Fruit fly (Drosophila melanogaster) whole organism, embryonic: ENCODE measurements around the gene CG15772.

ENCODE experiments used
- CG10959 ChIP-seq: fragments of 200-800 bp; sonication (Bioruptor generic); IDR thresholded peaks from 2 replicates; pipeline ENCODE4 v1.3.6; 2022; ENCODE audit warnings: missing biosample characterization, missing genetic modification characterization
- CG11504 ChIP-seq: fragments of 200-800 bp; sonication (Bioruptor generic); optimal IDR thresholded peaks from 3 replicates; lab custom pipeline; 2019; ENCODE audit warnings: missing biosample characterization, mild to moderate bottlenecking, missing genetic modification characterization, moderate library complexity
- CG11723 ChIP-seq: fragments of 200-800 bp; sonication (Bioruptor generic); optimal IDR thresholded peaks from 2 replicates; lab custom pipeline; 2017; ENCODE audit warnings: missing biosample characterization, mild to moderate bottlenecking, missing genetic modification characterization
- CG12219 ChIP-seq: fragments of 200-800 bp; sonication (Bioruptor generic); optimal IDR thresholded peaks from 3 replicates; lab custom pipeline; 2018; ENCODE audit warnings: missing biosample characterization, mild to moderate bottlenecking, missing genetic modification characterization
- CG12391 ChIP-seq: fragments of 200-800 bp; sonication (Bioruptor generic); optimal IDR thresholded peaks from 3 replicates; lab custom pipeline; 2018; ENCODE audit warnings: missing biosample characterization, mild to moderate bottlenecking, missing genetic modification characterization, moderate library complexity
- CG14014 ChIP-seq: fragments of 200-800 bp; sonication (Bioruptor generic); IDR thresholded peaks from 2 replicates; pipeline ENCODE4 v1.3.6; 2022; ENCODE audit warnings: missing biosample characterization, missing genetic modification characterization
- CG14860 ChIP-seq: fragments of 200-800 bp; sonication (Bioruptor generic); IDR thresholded peaks from 3 replicates; pipeline ENCODE4 v1.3.6; 2022; ENCODE audit warnings: missing biosample characterization, missing genetic modification characterization; ENCODE audit not compliant: partially characterized antibody
- CG15269 ChIP-seq: fragments of 200-800 bp; sonication (Bioruptor generic); optimal IDR thresholded peaks from 2 replicates; lab custom pipeline; 2018; ENCODE audit warnings: missing biosample characterization, mild to moderate bottlenecking, missing genetic modification characterization, moderate library complexity
- CG15514 ChIP-seq: fragments of 200-800 bp; sonication (Bioruptor generic); optimal IDR thresholded peaks from 3 replicates; lab custom pipeline; 2017; ENCODE audit warnings: missing biosample characterization, missing genetic modification characterization, mild to moderate bottlenecking, moderate library complexity, missing genetic modification reagents
- CG1647 ChIP-seq: fragments of 200-800 bp; sonication (Bioruptor generic); optimal IDR thresholded peaks from 3 replicates; lab custom pipeline; 2016; ENCODE audit warnings: missing biosample characterization, missing genetic modification characterization
- CG17361 ChIP-seq: fragments of 200-800 bp; sonication (Bioruptor generic); IDR thresholded peaks from 3 replicates; pipeline ENCODE4 v1.3.6; 2022; ENCODE audit warnings: missing biosample characterization, missing genetic modification characterization
- CG18011 ChIP-seq: fragments of 200-800 bp; sonication (Bioruptor generic); optimal IDR thresholded peaks from 2 replicates; lab custom pipeline; 2017; ENCODE audit warnings: missing biosample characterization, missing genetic modification characterization, mild to moderate bottlenecking, moderate library complexity, missing genotype
- CG18476 ChIP-seq: fragments of 200-800 bp; sonication (Bioruptor generic); optimal IDR thresholded peaks from 2 replicates; lab custom pipeline; 2016; ENCODE audit warnings: missing biosample characterization, mild to moderate bottlenecking, missing genetic modification characterization
- CG2678 ChIP-seq: fragments of 200-800 bp; sonication (Bioruptor generic); optimal IDR thresholded peaks from 3 replicates; lab custom pipeline; 2019; ENCODE audit warnings: missing biosample characterization, mild to moderate bottlenecking, missing genetic modification characterization, moderate library complexity
- CG30403 ChIP-seq: fragments of 200-800 bp; sonication (Bioruptor generic); optimal IDR thresholded peaks from 3 replicates; lab custom pipeline; 2016; ENCODE audit warnings: missing biosample characterization, missing genetic modification characterization
- CG31365 ChIP-seq: fragments of 200-800 bp; sonication (Bioruptor generic); optimal IDR thresholded peaks from 2 replicates; lab custom pipeline; 2018; ENCODE audit warnings: missing biosample characterization, mild to moderate bottlenecking, missing genetic modification characterization
- CG32772 ChIP-seq: fragments of 200-800 bp; sonication (Bioruptor generic); IDR thresholded peaks from 2 replicates; pipeline ENCODE4 v1.3.6; 2022; ENCODE audit warnings: missing biosample characterization, missing genetic modification characterization
- CG34376 ChIP-seq: fragments of 200-800 bp; sonication (Bioruptor generic); optimal IDR thresholded peaks from 2 replicates; lab custom pipeline; 2018; ENCODE audit warnings: missing biosample characterization, mild to moderate bottlenecking, missing genetic modification characterization
- CG3847 ChIP-seq: fragments of 200-800 bp; sonication (Bioruptor generic); IDR thresholded peaks from 2 replicates; pipeline ENCODE4 v1.3.6; 2022; ENCODE audit warnings: missing biosample characterization, missing genetic modification characterization
- CG4617 ChIP-seq: fragments of 200-800 bp; sonication (Bioruptor generic); optimal IDR thresholded peaks from 3 replicates; lab custom pipeline; 2016; ENCODE audit warnings: missing biosample characterization, missing genetic modification characterization, borderline replicate concordance
- CG5180 ChIP-seq: fragments of 200-800 bp; sonication (Bioruptor generic); optimal IDR thresholded peaks from 3 replicates; lab custom pipeline; 2017; ENCODE audit warnings: missing biosample characterization, missing genetic modification characterization, mild to moderate bottlenecking, moderate library complexity, missing genetic modification reagents
- CG6654 ChIP-seq: fragments of 200-800 bp; sonication (Bioruptor generic); optimal IDR thresholded peaks from 2 replicates; lab custom pipeline; 2017; ENCODE audit warnings: missing biosample characterization, mild to moderate bottlenecking, missing genetic modification characterization
- CG7556 ChIP-seq: fragments of 200-800 bp; sonication (Bioruptor generic); optimal IDR thresholded peaks from 2 replicates; lab custom pipeline; 2017; ENCODE audit warnings: missing biosample characterization, mild to moderate bottlenecking, missing genetic modification characterization
- CG9817 ChIP-seq: fragments of 200-800 bp; sonication (Bioruptor generic); optimal IDR thresholded peaks from 2 replicates; lab custom pipeline; 2018; ENCODE audit warnings: missing biosample characterization, mild to moderate bottlenecking, missing genetic modification characterization, moderate library complexity
- CG9932 ChIP-seq: fragments of 200-800 bp; sonication (Bioruptor generic); IDR thresholded peaks from 2 replicates; pipeline ENCODE4 v1.3.6; 2022; ENCODE audit warnings: missing biosample characterization, missing genetic modification characterization
- CoRest ChIP-seq: fragments of 200-800 bp; sonication (Bioruptor generic); optimal IDR thresholded peaks from 3 replicates; lab custom pipeline; 2018; ENCODE audit warnings: missing biosample characterization, mild to moderate bottlenecking, missing genetic modification characterization, moderate library complexity
- D19A ChIP-seq: fragments of 200-800 bp; optimal IDR thresholded peaks from 3 replicates; lab custom pipeline; 2019; ENCODE audit warnings: missing biosample characterization, mild to moderate bottlenecking, missing genetic modification characterization, moderate library complexity
- Dfd ChIP-seq, 2 experiments: fragments of >200 bp; optimal IDR thresholded peaks; 2 replicates each; lab custom pipeline; 2017; ENCODE audit warnings: missing biosample characterization in 2 of 2, missing genetic modification characterization in 2 of 2
- HLHmδ ChIP-seq: fragments of 200-800 bp; sonication (Bioruptor generic); optimal IDR thresholded peaks from 2 replicates; lab custom pipeline; 2018; ENCODE audit warnings: missing biosample characterization, mild to moderate bottlenecking, missing genetic modification characterization, moderate library complexity
- Hr3 ChIP-seq: fragments of 200-800 bp; sonication (Bioruptor generic); optimal IDR thresholded peaks from 3 replicates; lab custom pipeline; 2016; ENCODE audit warnings: missing biosample characterization, missing genetic modification characterization
- Hr51 ChIP-seq, 2 experiments: fragments of 200-800 bp; sonication (Bioruptor generic); optimal IDR thresholded peaks; 2 replicates in 1 of 2; 3 replicates in 1 of 2; lab custom pipeline; 2016 to 2018; ENCODE audit warnings: missing biosample characterization in 2 of 2, missing genetic modification characterization in 2 of 2, mild to moderate bottlenecking in 1 of 2, moderate library complexity in 1 of 2
- Mrtf ChIP-seq: fragments of 200-800 bp; sonication (Bioruptor generic); IDR thresholded peaks from 3 replicates; pipeline ENCODE4 v1.3.6; 2022; ENCODE audit warnings: missing biosample characterization, missing genetic modification characterization
- Nf-YA ChIP-seq: fragments of 200-800 bp; sonication (Bioruptor generic); IDR thresholded peaks from 2 replicates; pipeline ENCODE4 v1.3.6; 2022; ENCODE audit warnings: missing biosample characterization, missing genetic modification characterization
- Oaz ChIP-seq: fragments of 200-800 bp; sonication (Bioruptor generic); IDR thresholded peaks from 2 replicates; pipeline ENCODE4 v1.3.6; 2022; ENCODE audit warnings: missing biosample characterization, missing genetic modification characterization
- PHDP ChIP-seq: fragments of 200-800 bp; sonication (Bioruptor generic); optimal IDR thresholded peaks from 3 replicates; lab custom pipeline; 2018; ENCODE audit warnings: missing biosample characterization, mild to moderate bottlenecking, missing genetic modification characterization, moderate library complexity
- dpn ChIP-seq, 2 experiments: fragments of 200-800 bp; sonication (Bioruptor generic); optimal IDR thresholded peaks; 3 replicates each; lab custom pipeline; 2016; ENCODE audit warnings: missing biosample characterization in 2 of 2, missing genetic modification characterization in 2 of 2
- ewg ChIP-seq: fragments of 200-800 bp; sonication (Bioruptor generic); optimal IDR thresholded peaks from 3 replicates; lab custom pipeline; 2017; ENCODE audit warnings: mild to moderate bottlenecking, missing biosample characterization, missing genetic modification reagents, missing genetic modification characterization
- lbe ChIP-seq: fragments of 200-800 bp; sonication (Bioruptor generic); optimal IDR thresholded peaks from 2 replicates; lab custom pipeline; 2016; ENCODE audit warnings: missing biosample characterization, mild to moderate bottlenecking, missing genetic modification characterization
- lov ChIP-seq, 2 experiments: fragments of 200-800 bp in 1 of 2; fragments of >200 bp in 1 of 2; sonication (Bioruptor generic) in 1 of 2; IDR thresholded peaks in 1 of 2; optimal IDR thresholded peaks in 1 of 2; 2 replicates in 1 of 2; 3 replicates in 1 of 2; pipeline versions ENCODE4 v1.3.6 to Lab custom; 2017 to 2022; ENCODE audit warnings: missing biosample characterization in 1 of 2, missing genetic modification characterization in 1 of 2
- nom ChIP-seq: fragments of 200-800 bp; sonication (Bioruptor generic); optimal IDR thresholded peaks from 2 replicates; lab custom pipeline; 2017; ENCODE audit warnings: missing biosample characterization, missing genetic modification characterization, mild to moderate bottlenecking, moderate library complexity, missing genetic modification reagents
- oc ChIP-seq: fragments of 200-800 bp; sonication (Bioruptor generic); optimal IDR thresholded peaks from 2 replicates; lab custom pipeline; 2018; ENCODE audit warnings: missing biosample characterization, mild to moderate bottlenecking, missing genetic modification characterization, moderate library complexity
- phol ChIP-seq: fragments of 200-800 bp; sonication (Bioruptor generic); optimal IDR thresholded peaks from 3 replicates; lab custom pipeline; 2018; ENCODE audit warnings: missing biosample characterization, mild to moderate bottlenecking, missing genetic modification characterization, moderate library complexity
- seq ChIP-seq: fragments of 200-800 bp; sonication (Bioruptor generic); IDR thresholded peaks from 2 replicates; pipeline ENCODE4 v1.3.6; 2022; ENCODE audit warnings: missing biosample characterization, missing genetic modification characterization
- shn ChIP-seq: fragments of 200-800 bp; sonication (Bioruptor generic); optimal IDR thresholded peaks from 3 replicates; lab custom pipeline; 2016; ENCODE audit warnings: missing biosample characterization, missing genetic modification characterization
- tgo ChIP-seq: fragments of 200-800 bp; sonication (Bioruptor generic); IDR thresholded peaks from 3 replicates; pipeline ENCODE4 v1.3.6; 2022; ENCODE audit warnings: missing biosample characterization, missing genetic modification characterization
- tna ChIP-seq: fragments of 200-800 bp; sonication (Bioruptor generic); IDR thresholded peaks from 2 replicates; pipeline ENCODE4 v1.3.6; 2022; ENCODE audit warnings: missing biosample characterization, missing genetic modification characterization; ENCODE audit not compliant: partially characterized antibody
- tx ChIP-seq: fragments of 200-800 bp; sonication (Bioruptor generic); optimal IDR thresholded peaks from 2 replicates; lab custom pipeline; 2016; ENCODE audit warnings: missing biosample characterization, missing genetic modification characterization
- wek ChIP-seq: fragments of 200-800 bp; sonication (Bioruptor generic); optimal IDR thresholded peaks from 3 replicates; lab custom pipeline; 2018; ENCODE audit warnings: missing biosample characterization, mild to moderate bottlenecking, missing genetic modification characterization, moderate library complexity

The CG15772 gene

dm6 chrX:5724744-5725185 is 27.3 kb upstream of the CG15772 start (continued):
- TF ChIP-seq wek (GFP tag; lab: Kevin White, UChicago) (peak; percentile 60), PHDP (tag; lab: Kevin White, UChicago) (peak; percentile 63), oc (no peak), seq (GFP tag; lab: Robert Waterston, UW) (no peak; the same call in 1 of the 2 replicates), CG34376 (GFP tag; lab: Kevin White, UChicago) (no peak), CG2678 (tag; lab: Kevin White, UChicago) (peak; percentile 59), CG12391 (tag; lab: Kevin White, UChicago) (peak; percentile 32), dpn (GFP tag; optimal IDR thresholded peaks at IDR 0.05; lab: Kevin White, UChicago) (peak; percentile 32 to 46), CG18011 (no peak), CG32772 (GFP tag; lab: Robert Waterston, UW) (0 out of 2 replicates have a peak, but pooled peaks have one; percentile 53), shn (GFP tag; lab: Kevin White, UChicago) (peak; percentile 18), Oaz (GFP tag; lab: Robert Waterston, UW) (0 out of 2 replicates have a peak, but pooled peaks have one; percentile 19), CG15514 (GFP tag; lab: Kevin White, UChicago) (peak; percentile 6), CG3847 (no peak), CG15269 (peak; percentile 33), CG18476 (GFP tag; lab: Kevin White, UChicago) (no peak), CG17361 (GFP tag; lab: Robert Waterston, UW) (peak; percentile 71), Hr3 (GFP tag; lab: Kevin White, UChicago) (peak; percentile 19), tx (GFP tag; lab: Kevin White, UChicago) (peak; percentile 24), D19A (tag; lab: Kevin White, UChicago) (peak; percentile 32), CG11504 (tag; lab: Kevin White, UChicago) (peak; percentile 72), Hr51 (GFP tag; optimal IDR thresholded peaks at IDR 0.05; lab: Kevin White, UChicago) (peak; percentile 33 to 38), tgo (GFP tag; lab: Robert Waterston, UW) (peak; percentile 38; the same call in 1 of the 3 replicates), nom (GFP tag; lab: Kevin White, UChicago) (no peak), CG9932 (GFP tag; lab: Robert Waterston, UW) (0 out of 2 replicates have a peak, but pooled peaks have one; percentile 20), Nf-YA (GFP tag; lab: Robert Waterston, UW) (peak; percentile 51; the same call in 1 of the 2 replicates), tna (GFP tag; lab: Robert Waterston, UW) (no peak), CG9817 (tag; lab: Kevin White, UChicago) (no peak), CG14860 (GFP tag; lab: Robert Waterston, UW) (no peak), CG31365 (no peak), Mrtf (GFP tag; lab: Robert Waterston, UW) (peak; percentile 44; the same call in 1 of the 3 replicates), CG30403 (GFP tag; lab: Kevin White, UChicago) (peak; percentile 32), Dfd (GFP tag; optimal IDR thresholded peaks at IDR 0.05; lab: Kevin White, UChicago) (no peak), CoRest (tag; lab: Kevin White, UChicago) (peak; percentile 37), CG12219 (GFP tag; lab: Kevin White, UChicago) (peak; percentile 39), ewg (peak; percentile 54), lbe (GFP tag; lab: Kevin White, UChicago) (no peak), CG4617 (GFP tag; lab: Kevin White, UChicago) (no peak), CG6654 (peak; percentile 26), phol (tag; lab: Kevin White, UChicago) (peak; percentile 46), CG5180 (GFP tag; lab: Kevin White, UChicago) (peak; percentile 9), CG7556 (GFP tag; lab: Kevin White, UChicago) (peak; percentile 11), lov (optimal IDR thresholded peaks at IDR 0.05; lab: Kevin White, UChicago) (no peak), lov (GFP tag; IDR thresholded peaks at IDR 0.05; lab: Robert Waterston, UW) (0 out of 3 replicates have a peak, but pooled peaks have one; percentile 15), CG14014 (peak; percentile 64; the same call in 1 of the 2 replicates), CG1647 (GFP tag; lab: Kevin White, UChicago) (peak; percentile 1), HLHmδ (GFP tag; lab: Kevin White, UChicago) (peak; percentile 41), CG10959 (GFP tag; lab: Robert Waterston, UW) (0 out of 2 replicates have a peak, but pooled peaks have one; percentile 39), CG11723 (GFP tag; lab: Kevin White, UChicago) (peak; percentile 49)
